Fruit fly (Drosophila melanogaster): ENCODE results near the gene CG11843.

CG11843 gene

dm6 chr3R:29054047-29054446 is at the start of gene CG11843:
CG11843 (plus strand) TSS chr3R:29054347.
- no peak for TF ChIP-seq insv (optimal IDR thresholded peaks at IDR 0.05)
- no peak for TF ChIP-seq psq (optimal IDR thresholded peaks at IDR 0.05)
- no peak for TF ChIP-seq Myc (optimal IDR thresholded peaks at IDR 0.05)
- no peak for TF ChIP-seq Sin3A (optimal IDR thresholded peaks at IDR 0.05)
- TF ChIP-seq h (optimal IDR thresholded peaks at IDR 0.05) = no peak
- TF ChIP-seq ttk (optimal IDR thresholded peaks at IDR 0.05) = no peak

- no peak for TF ChIP-seq Myc (optimal IDR thresholded peaks at IDR 0.05)
- no peak for TF ChIP-seq h (optimal IDR thresholded peaks at IDR 0.05)
- TF ChIP-seq insv (optimal IDR thresholded peaks at IDR 0.05) = no peak
Measured at dm6 chr3R:29004884-29005621, 49.1 kb upstream of the CG11843 start.

dm6 chr3R:29005622-29006018 is 48.5 kb upstream of the CG11843 start:
- TF ChIP-seq h (optimal IDR thresholded peaks at IDR 0.05) (no peak), insv (optimal IDR thresholded peaks at IDR 0.05) (no peak), ttk (optimal IDR thresholded peaks at IDR 0.05) (no peak), psq (optimal IDR thresholded peaks at IDR 0.05) (no peak), Myc (optimal IDR thresholded peaks at IDR 0.05) (no peak), Sin3A (optimal IDR thresholded peaks at IDR 0.05) (no peak)

- TF ChIP-seq Sin3A (optimal IDR thresholded peaks at IDR 0.05) (no peak), insv (optimal IDR thresholded peaks at IDR 0.05) (no peak), psq (optimal IDR thresholded peaks at IDR 0.05) (no peak), h (optimal IDR thresholded peaks at IDR 0.05) (no peak), ttk (optimal IDR thresholded peaks at IDR 0.05) (no peak)
Measured at dm6 chr3R:29011144-29011543, 43.0 kb upstream of the CG11843 start.

- TF ChIP-seq ttk (optimal IDR thresholded peaks at IDR 0.05) = no peak
- TF ChIP-seq insv (optimal IDR thresholded peaks at IDR 0.05) = no peak
- no peak for TF ChIP-seq h (optimal IDR thresholded peaks at IDR 0.05)
Measured at dm6 chr3R:29020366-29020765, 33.8 kb upstream of the CG11843 start, which contains the start of gene wat. wat (minus strand) TSS chr3R:29020406.

- TF ChIP-seq ttk (optimal IDR thresholded peaks at IDR 0.05) (no peak), Sin3A (optimal IDR thresholded peaks at IDR 0.05) (no peak), h (optimal IDR thresholded peaks at IDR 0.05) (no peak), insv (optimal IDR thresholded peaks at IDR 0.05) (no peak), Myc (optimal IDR thresholded peaks at IDR 0.05) (no peak), psq (optimal IDR thresholded peaks at IDR 0.05) (no peak)
Measured at dm6 chr3R:29024671-29025070, 29.5 kb upstream of the CG11843 start, which contains the start of gene CG14518. CG14518 (plus strand) TSS chr3R:29024971.

dm6 chr3R:29027122-29027521 is 27.0 kb upstream of the CG11843 start, which contains the start of the genes eIF4E6 and CG1951:
eIF4E6 (minus strand) TSS chr3R:29027174.
CG1951 (plus strand) TSS chr3R:29027236.
- TF ChIP-seq ttk (optimal IDR thresholded peaks at IDR 0.05) = no peak
- TF ChIP-seq h (optimal IDR thresholded peaks at IDR 0.05) = no peak
- TF ChIP-seq Sin3A (optimal IDR thresholded peaks at IDR 0.05) = no peak
- no peak for TF ChIP-seq psq (optimal IDR thresholded peaks at IDR 0.05)
- no peak for TF ChIP-seq insv (optimal IDR thresholded peaks at IDR 0.05)
- TF ChIP-seq Myc (optimal IDR thresholded peaks at IDR 0.05) = no peak

dm6 chr3R:29032542-29032941 is 21.6 kb upstream of the CG11843 start, which contains the start of gene Ssl2:
Ssl2 (minus strand) TSS chr3R:29032642.
- TF ChIP-seq Myc (optimal IDR thresholded peaks at IDR 0.05) (no peak), Sin3A (optimal IDR thresholded peaks at IDR 0.05) (no peak), h (optimal IDR thresholded peaks at IDR 0.05) (no peak), psq (optimal IDR thresholded peaks at IDR 0.05) (no peak), ttk (optimal IDR thresholded peaks at IDR 0.05) (no peak), insv (optimal IDR thresholded peaks at IDR 0.05) (no peak)

- TF ChIP-seq ttk (optimal IDR thresholded peaks at IDR 0.05) = no peak
Measured at dm6 chr3R:29033909-29034629, 20.1 kb upstream of the CG11843 start, which contains the start of the genes beta4GalNAcTB and Cpsf100. beta4GalNAcTB (minus strand) TSS chr3R:29034008. Cpsf100 (plus strand) TSS chr3R:29034573.

dm6 chr3R:29038960-29039581 is 15.1 kb upstream of the CG11843 start, which contains the start of the genes Slu7 and Pkc98E:
Slu7 (minus strand) TSS chr3R:29039071.
Pkc98E (plus strand) TSS chr3R:29039156.
- peak; percentile 69 for TF ChIP-seq insv (optimal IDR thresholded peaks at IDR 0.05)
- TF ChIP-seq Myc (optimal IDR thresholded peaks at IDR 0.05) = no peak

- TF ChIP-seq Myc (optimal IDR thresholded peaks at IDR 0.05) = no peak
- TF ChIP-seq insv (optimal IDR thresholded peaks at IDR 0.05) = no peak
- no peak for TF ChIP-seq ttk (optimal IDR thresholded peaks at IDR 0.05)
- no peak for TF ChIP-seq Sin3A (optimal IDR thresholded peaks at IDR 0.05)
- no peak for TF ChIP-seq h (optimal IDR thresholded peaks at IDR 0.05)
- no peak for TF ChIP-seq psq (optimal IDR thresholded peaks at IDR 0.05)
Measured at dm6 chr3R:29039704-29040430, 14.3 kb upstream of the CG11843 start.

Data from Kc167 (cell line).